Fruit fly (Drosophila melanogaster) whole organism, embryonic: Measurements from ENCODE around the gene Acp29AB.

ENCODE experiments used
- Ada2b ChIP-seq: fragments of 200-800 bp; sonication (Bioruptor generic); IDR thresholded peaks from 2 replicates; pipeline ENCODE4 v1.3.6; 2022; ENCODE audit warnings: missing biosample characterization, missing genetic modification characterization
- CG10147 ChIP-seq: fragments of 200-800 bp; sonication (Bioruptor generic); optimal IDR thresholded peaks from 2 replicates; lab custom pipeline; 2019; ENCODE audit warnings: missing biosample characterization, mild to moderate bottlenecking, missing genetic modification characterization, moderate library complexity
- CG10959 ChIP-seq: fragments of 200-800 bp; sonication (Bioruptor generic); IDR thresholded peaks from 2 replicates; pipeline ENCODE4 v1.3.6; 2022; ENCODE audit warnings: missing biosample characterization, missing genetic modification characterization
- CG11560 ChIP-seq: fragments of 200-800 bp; sonication (Bioruptor generic); IDR thresholded peaks from 3 replicates; pipeline ENCODE4 v1.3.6; 2022; ENCODE audit warnings: missing biosample characterization, missing genetic modification characterization
- CG11696 ChIP-seq: fragments of 200-800 bp; sonication (Bioruptor generic); IDR thresholded peaks from 2 replicates; pipeline ENCODE4 v1.3.6; 2022; ENCODE audit warnings: missing biosample characterization, missing genetic modification characterization
- CG12769 ChIP-seq: fragments of 200-800 bp; sonication (Bioruptor generic); optimal IDR thresholded peaks from 2 replicates; lab custom pipeline; 2019; ENCODE audit warnings: missing biosample characterization, mild to moderate bottlenecking, missing genetic modification characterization, moderate library complexity
- CG14667 ChIP-seq: fragments of 200-800 bp; sonication (Bioruptor generic); IDR thresholded peaks from 2 replicates; pipeline ENCODE4 v1.3.6; 2022; ENCODE audit warnings: missing biosample characterization, missing genetic modification characterization
- CG18476 ChIP-seq: fragments of 200-800 bp; sonication (Bioruptor generic); optimal IDR thresholded peaks from 2 replicates; lab custom pipeline; 2016; ENCODE audit warnings: missing biosample characterization, mild to moderate bottlenecking, missing genetic modification characterization
- CG18619 ChIP-seq: fragments of 200-800 bp; sonication (Bioruptor generic); optimal IDR thresholded peaks from 3 replicates; lab custom pipeline; 2017; ENCODE audit warnings: missing biosample characterization, mild to moderate bottlenecking, missing genetic modification characterization
- CG2129 ChIP-seq: fragments of 200-800 bp; sonication (Bioruptor generic); IDR thresholded peaks from 2 replicates; pipeline ENCODE4 v1.3.6; 2022; ENCODE audit warnings: missing biosample characterization, missing genetic modification characterization; ENCODE audit not compliant: partially characterized antibody
- CG2875 ChIP-seq: fragments of 200-800 bp; sonication (Bioruptor generic); optimal IDR thresholded peaks from 2 replicates; lab custom pipeline; 2017; ENCODE audit warnings: missing biosample characterization, mild to moderate bottlenecking, missing genetic modification characterization, missing genetic modification reagents
- CG30403 ChIP-seq: fragments of 200-800 bp; sonication (Bioruptor generic); optimal IDR thresholded peaks from 3 replicates; lab custom pipeline; 2016; ENCODE audit warnings: missing biosample characterization, missing genetic modification characterization
- CG30431 ChIP-seq: fragments of 200-800 bp; sonication (Bioruptor generic); optimal IDR thresholded peaks from 2 replicates; lab custom pipeline; 2017; ENCODE audit warnings: missing biosample characterization, missing genetic modification characterization
- CG33557 ChIP-seq: fragments of 200-800 bp; sonication (Bioruptor generic); optimal IDR thresholded peaks from 2 replicates; lab custom pipeline; 2019; ENCODE audit warnings: missing biosample characterization, mild to moderate bottlenecking, missing genetic modification characterization, moderate library complexity
- CG6854 ChIP-seq: fragments of 200-800 bp; sonication (Bioruptor generic); optimal IDR thresholded peaks from 3 replicates; lab custom pipeline; 2017; ENCODE audit warnings: missing biosample characterization, mild to moderate bottlenecking, missing genetic modification characterization
- CoRest ChIP-seq: fragments of 200-800 bp; sonication (Bioruptor generic); optimal IDR thresholded peaks from 3 replicates; lab custom pipeline; 2018; ENCODE audit warnings: missing biosample characterization, mild to moderate bottlenecking, missing genetic modification characterization, moderate library complexity
- D ChIP-seq, 2 experiments: fragments of 200-800 bp in 1 of 2; fragments of >200 bp in 1 of 2; sonication (Bioruptor generic) in 1 of 2; optimal IDR thresholded peaks; 2 replicates in 1 of 2; 3 replicates in 1 of 2; lab custom pipeline; 2017; ENCODE audit warnings: mild to moderate bottlenecking in 1 of 2, missing biosample characterization in 1 of 2, missing genetic modification characterization in 1 of 2, missing genetic modification reagents in 1 of 2
- ERR ChIP-seq: fragments of 200-800 bp; sonication (Bioruptor generic); optimal IDR thresholded peaks from 2 replicates; lab custom pipeline; 2016; ENCODE audit warnings: missing biosample characterization, missing genetic modification characterization
- Elba2 ChIP-seq: fragments of 200-800 bp; sonication (Bioruptor generic); optimal IDR thresholded peaks from 3 replicates; lab custom pipeline; 2016; ENCODE audit warnings: missing biosample characterization, missing genetic modification characterization
- H15 ChIP-seq: fragments of 200-800 bp; sonication (Bioruptor generic); IDR thresholded peaks from 3 replicates; pipeline ENCODE4 v1.3.6; 2022; ENCODE audit warnings: missing biosample characterization, missing genetic modification characterization
- H2.0 ChIP-seq: fragments of 200-800 bp; sonication (Bioruptor generic); IDR thresholded peaks from 2 replicates; pipeline ENCODE4 v1.3.6; 2022; ENCODE audit warnings: missing biosample characterization, missing genetic modification characterization
- Hand ChIP-seq: fragments of 200-800 bp; sonication (Bioruptor generic); optimal IDR thresholded peaks from 2 replicates; lab custom pipeline; 2017; ENCODE audit warnings: mild to moderate bottlenecking, missing biosample characterization, missing genetic modification reagents, missing genetic modification characterization
- Med ChIP-seq: fragments of 200-800 bp; sonication (Bioruptor generic); peaks from one replicate; lab custom pipeline; 2016; ENCODE audit warnings: missing biosample characterization, missing genetic modification characterization, mild to moderate bottlenecking, inconsistent platforms, moderate library complexity
- Trl ChIP-seq, 3 experiments: fragments of >200 bp in 2 of 3; fragments of 200-800 bp in 1 of 3; sonication (Bioruptor generic) in 1 of 3; optimal IDR thresholded peaks; 2 replicates in 1 of 3; 3 replicates in 2 of 3; lab custom pipeline; 2016 to 2017; ENCODE audit warnings: missing biosample characterization in 1 of 3, missing genetic modification characterization in 1 of 3
- abd-A ChIP-seq: fragments of 200-800 bp; sonication (Bioruptor generic); optimal IDR thresholded peaks from 3 replicates; lab custom pipeline; 2019; ENCODE audit warnings: missing biosample characterization, mild to moderate bottlenecking, missing genetic modification characterization, moderate library complexity
- crc ChIP-seq: fragments of 200-800 bp; sonication (Bioruptor generic); optimal IDR thresholded peaks from 2 replicates; lab custom pipeline; 2016; ENCODE audit warnings: missing biosample characterization, missing genetic modification characterization
- dmrt11E ChIP-seq: fragments of 200-800 bp; sonication (Bioruptor generic); optimal IDR thresholded peaks from 3 replicates; lab custom pipeline; 2018; ENCODE audit warnings: missing biosample characterization, mild to moderate bottlenecking, missing genetic modification characterization, moderate library complexity
- ems ChIP-seq: fragments of 200-800 bp; sonication (Bioruptor generic); optimal IDR thresholded peaks from 3 replicates; lab custom pipeline; 2016; ENCODE audit warnings: missing biosample characterization, missing genetic modification characterization
- ewg ChIP-seq: fragments of 200-800 bp; sonication (Bioruptor generic); optimal IDR thresholded peaks from 3 replicates; lab custom pipeline; 2017; ENCODE audit warnings: mild to moderate bottlenecking, missing biosample characterization, missing genetic modification reagents, missing genetic modification characterization
- fd96Cb ChIP-seq: fragments of 200-800 bp; sonication (Bioruptor generic); optimal IDR thresholded peaks from 2 replicates; lab custom pipeline; 2018; ENCODE audit warnings: missing biosample characterization, mild to moderate bottlenecking, missing genetic modification characterization, moderate library complexity
- gcm2 ChIP-seq: fragments of 200-800 bp; sonication (Bioruptor generic); optimal IDR thresholded peaks from 2 replicates; lab custom pipeline; 2016; ENCODE audit warnings: missing biosample characterization, missing genetic modification characterization
- gfzf ChIP-seq: fragments of 200-800 bp; sonication (Bioruptor generic); optimal IDR thresholded peaks from 2 replicates; lab custom pipeline; 2016; ENCODE audit warnings: missing biosample characterization, mild to moderate bottlenecking, missing genetic modification characterization, moderate library complexity
- grn ChIP-seq: fragments of 200-800 bp; sonication (Bioruptor generic); optimal IDR thresholded peaks from 3 replicates; lab custom pipeline; 2017; ENCODE audit warnings: missing biosample characterization, missing genetic modification characterization
- gt ChIP-seq: fragments of 200-800 bp; sonication (Bioruptor generic); IDR thresholded peaks from 2 replicates; pipeline ENCODE4 v1.3.6; 2022; ENCODE audit warnings: missing biosample characterization, missing genetic modification characterization
- hb ChIP-seq: fragments of 200-800 bp; sonication (Bioruptor generic); IDR thresholded peaks from 3 replicates; pipeline ENCODE4 v1.3.6; 2022; ENCODE audit warnings: missing biosample characterization, missing genetic modification characterization; ENCODE audit not compliant: partially characterized antibody
- inv ChIP-seq: fragments of 200-800 bp; sonication (Bioruptor generic); IDR thresholded peaks from 2 replicates; pipeline ENCODE4 v1.3.6; 2022; ENCODE audit warnings: missing biosample characterization, missing genetic modification characterization; ENCODE audit not compliant: partially characterized antibody
- jing ChIP-seq: fragments of 200-800 bp; sonication (Bioruptor generic); optimal IDR thresholded peaks from 2 replicates; lab custom pipeline; 2018; ENCODE audit warnings: missing biosample characterization, mild to moderate bottlenecking, missing genetic modification characterization
- nom ChIP-seq: fragments of 200-800 bp; sonication (Bioruptor generic); optimal IDR thresholded peaks from 2 replicates; lab custom pipeline; 2017; ENCODE audit warnings: missing biosample characterization, missing genetic modification characterization, mild to moderate bottlenecking, moderate library complexity, missing genetic modification reagents
- odd ChIP-seq: fragments of 200-800 bp; sonication (Bioruptor generic); optimal IDR thresholded peaks from 2 replicates; lab custom pipeline; 2017; ENCODE audit warnings: missing biosample characterization, mild to moderate bottlenecking, missing genetic modification characterization
- peb ChIP-seq: fragments of 200-800 bp; sonication (Bioruptor generic); IDR thresholded peaks from 2 replicates; pipeline ENCODE4 v1.3.6; 2022; ENCODE audit warnings: missing biosample characterization, missing genetic modification characterization
- pfk ChIP-seq: fragments of 200-800 bp; sonication (Bioruptor generic); optimal IDR thresholded peaks from 2 replicates; lab custom pipeline; 2018; ENCODE audit warnings: missing biosample characterization, mild to moderate bottlenecking, missing genetic modification characterization, moderate library complexity
- phol ChIP-seq: fragments of 200-800 bp; sonication (Bioruptor generic); optimal IDR thresholded peaks from 3 replicates; lab custom pipeline; 2018; ENCODE audit warnings: missing biosample characterization, mild to moderate bottlenecking, missing genetic modification characterization, moderate library complexity
- scrt ChIP-seq: fragments of 200-800 bp; sonication (Bioruptor generic); optimal IDR thresholded peaks from 2 replicates; lab custom pipeline; 2018; ENCODE audit warnings: missing biosample characterization, mild to moderate bottlenecking, missing genetic modification characterization, moderate library complexity
- sim ChIP-seq: fragments of 200-800 bp; sonication (Bioruptor generic); IDR thresholded peaks from 2 replicates; pipeline ENCODE4 v1.3.6; 2022; ENCODE audit warnings: missing biosample characterization, missing genetic modification characterization
- sr ChIP-seq: fragments of 200-800 bp; sonication (Bioruptor generic); IDR thresholded peaks from 3 replicates; pipeline ENCODE4 v1.3.6; 2022; ENCODE audit warnings: missing biosample characterization, missing genetic modification characterization
- toy ChIP-seq: fragments of 200-800 bp; sonication (Bioruptor generic); IDR thresholded peaks from 2 replicates; pipeline ENCODE4 v1.3.6; 2022; ENCODE audit warnings: missing biosample characterization, missing genetic modification characterization
- twi ChIP-seq: fragments of 200-800 bp; optimal IDR thresholded peaks from 2 replicates; lab custom pipeline; 2019; ENCODE audit warnings: missing biosample characterization, mild to moderate bottlenecking, missing genetic modification characterization, moderate library complexity
- unc-4 ChIP-seq: fragments of 200-800 bp; sonication (Bioruptor generic); IDR thresholded peaks from 2 replicates; pipeline ENCODE4 v1.3.6; 2022; ENCODE audit warnings: missing biosample characterization, missing genetic modification characterization; ENCODE audit not compliant: partially characterized antibody
- unpg ChIP-seq: fragments of 200-800 bp; sonication (Bioruptor generic); optimal IDR thresholded peaks from 3 replicates; lab custom pipeline; 2018; ENCODE audit warnings: missing biosample characterization, mild to moderate bottlenecking, missing genetic modification characterization, moderate library complexity

Gene Acp29AB

dm6 chr2L:8382646-8383045 is 10.4 kb downstream of the Acp29AB start, which contains the start of the genes CG13392 and Rcd4:
Gene CG13392 (minus strand): TSS chr2L:8382807.
Gene Rcd4 (plus strand): TSS chr2L:8382861.
- TF ChIP-seq Elba2 (GFP tag; lab: Kevin White, UChicago) (no peak), CG11560 (tag; lab: Robert Waterston, UW) (no peak), sr (GFP tag; lab: Robert Waterston, UW) (no peak), fd96Cb (tag; lab: Kevin White, UChicago) (no peak), dmrt11E (tag; lab: Kevin White, UChicago) (peak; percentile 21), CG33557 (peak; percentile 5), D (optimal IDR thresholded peaks at IDR 0.05; lab: Kevin White, UChicago) (no peak), D (GFP tag; optimal IDR thresholded peaks at IDR 0.05; lab: Kevin White, UChicago) (no peak), CG30431 (GFP tag; lab: Kevin White, UChicago) (no peak), CG12769 (tag; lab: Kevin White, UChicago) (peak; percentile 72), gfzf (GFP tag; lab: Kevin White, UChicago) (peak; percentile 44), peb (GFP tag; lab: Robert Waterston, UW) (no peak), unpg (GFP tag; lab: Kevin White, UChicago) (peak; percentile 49), CG18619 (GFP tag; lab: Kevin White, UChicago) (peak; percentile 36), inv (GFP tag; lab: Robert Waterston, UW) (0 out of 2 replicates have a peak, but pooled peaks have one; percentile 22), CG18476 (peak; percentile 28), CG2875 (GFP tag; lab: Kevin White, UChicago) (peak; percentile 10), nom (GFP tag; lab: Kevin White, UChicago) (peak; percentile 52), ewg (GFP tag; lab: Kevin White, UChicago) (peak; percentile 20), gcm2 (peak; percentile 5), pfk (GFP tag; lab: Kevin White, UChicago) (no peak), CG6854 (GFP tag; lab: Kevin White, UChicago) (no peak), H2.0 (GFP tag; lab: Robert Waterston, UW) (peak; percentile 57), CG10147 (peak; percentile 58), CoRest (peak; percentile 55), CG11696 (no peak), Ada2b (peak; percentile 38), ERR (GFP tag; lab: Kevin White, UChicago) (peak; percentile 81), ems (peak; percentile 67), gt (GFP tag; lab: Robert Waterston, UW) (no peak), Trl (optimal IDR thresholded peaks at IDR 0.05; lab: Kevin White, UChicago) (no peak), Trl (GFP tag; optimal IDR thresholded peaks at IDR 0.05; lab: Kevin White, UChicago) (peak; percentile 75), twi (tag; lab: Kevin White, UChicago) (peak; percentile 40), toy (GFP tag; lab: Robert Waterston, UW) (no peak), crc (GFP tag; lab: Kevin White, UChicago) (peak; percentile 69), CG30403 (GFP tag; lab: Kevin White, UChicago) (peak; percentile 71), scrt (GFP tag; lab: Kevin White, UChicago) (peak; percentile 41), CG14667 (GFP tag; lab: Robert Waterston, UW) (no peak), CG10959 (GFP tag; lab: Robert Waterston, UW) (no peak; the same call in 1 of the 2 replicates), hb (GFP tag; lab: Robert Waterston, UW) (peak; percentile 31; the same call in 1 of the 3 replicates), odd (GFP tag; lab: Kevin White, UChicago) (no peak), grn (GFP tag; lab: Kevin White, UChicago) (no peak), Med (GFP tag; lab: Kevin White, UChicago) (peak; percentile 97), unc-4 (GFP tag; lab: Robert Waterston, UW) (peak; percentile 54), phol (tag; lab: Kevin White, UChicago) (peak; percentile 7), abd-A (peak; percentile 31), CG2129 (GFP tag; lab: Robert Waterston, UW) (no peak), sim (GFP tag; lab: Robert Waterston, UW) (no peak), jing (no peak), Hand (GFP tag; lab: Kevin White, UChicago) (no peak), H15 (peak; percentile 56; the same call in 1 of the 3 replicates)
